Worm (Caenorhabditis elegans) whole organism, L4 larva: ENCODE measurements around the gene T04H1.5.

Experiments used
- F26F4.8 ChIP-seq: fragments of 200-800 bp; sonication (Bioruptor generic); conservative IDR thresholded peaks from 2 replicates; pipeline ENCODE4 v1.3.6; 2022; ENCODE audit warnings: missing genetic modification characterization, missing compliant biosample characterization
- R02D3.7 ChIP-seq: fragments of 150-350 bp; sonication (generic microtip); optimal IDR thresholded peaks from 3 replicates; lab custom pipeline; 2014; ENCODE audit warnings: missing biosample characterization, missing genetic modification characterization
- Y105C5A.15 ChIP-seq: fragments of 200-800 bp; sonication (Bioruptor generic); IDR thresholded peaks from 2 replicates; pipeline ENCODE4 v1.3.6; 2022; ENCODE audit warnings: missing genetic modification characterization, missing compliant biosample characterization
- Y48G9A.11 ChIP-seq: fragments of 200-800 bp; sonication (Bioruptor generic); IDR thresholded peaks from 2 replicates; pipeline ENCODE4 v1.3.6; 2022; ENCODE audit warnings: missing genetic modification reagents, missing genetic modification characterization, missing compliant biosample characterization
- ZK337.2 ChIP-seq: fragments of 200-800 bp; sonication (Bioruptor generic); IDR thresholded peaks from 2 replicates; pipeline ENCODE4 v1.3.6; 2022; ENCODE audit warnings: missing genetic modification reagents, missing genetic modification characterization, missing compliant biosample characterization
- ZK546.5 ChIP-seq, 2 experiments: sonication (generic microtip); optimal IDR thresholded peaks; 2 replicates each; lab custom pipeline; 2017; ENCODE audit warnings: missing biosample characterization in 2 of 2, missing genetic modification characterization in 2 of 2
- aha-1 ChIP-seq: fragments of 150-350 bp; peaks from one replicate; lab custom pipeline; 2014; ENCODE audit warnings: missing biosample characterization, missing genetic modification characterization
- ceh-20 ChIP-seq: fragments of 200-800 bp; sonication (Bioruptor generic); IDR thresholded peaks from 2 replicates; pipeline ENCODE4 v1.3.6; 2022; ENCODE audit warnings: missing genetic modification reagents, missing genetic modification characterization, missing compliant biosample characterization
- ceh-28 ChIP-seq: fragments of 150-350 bp; optimal IDR thresholded peaks from 2 replicates; lab custom pipeline; 2014; ENCODE audit warnings: missing biosample characterization, missing genetic modification reagents, missing genetic modification characterization
- ceh-62 ChIP-seq: sonication (generic microtip); optimal IDR thresholded peaks from 2 replicates; lab custom pipeline; 2017; ENCODE audit warnings: missing biosample characterization, missing genetic modification characterization
- ces-1 ChIP-seq: fragments of 150-350 bp; sonication (generic microtip); optimal IDR thresholded peaks from 4 replicates; lab custom pipeline; 2014; ENCODE audit warnings: missing biosample characterization, missing genetic modification reagents, missing genetic modification characterization
- cey-2 ChIP-seq: sonication (generic microtip); optimal IDR thresholded peaks from 3 replicates; lab custom pipeline; 2017; ENCODE audit warnings: missing genetic modification characterization, mild to moderate bottlenecking, missing compliant biosample characterization, antibody characterized with exemption, borderline replicate concordance; ENCODE audit not compliant: insufficient read depth
- daf-12 ChIP-seq: fragments of 150-350 bp; optimal IDR thresholded peaks from 2 replicates; lab custom pipeline; 2014; ENCODE audit warnings: missing biosample characterization, missing genetic modification reagents, missing genetic modification characterization
- daf-16 ChIP-seq, 3 experiments: sonication (generic microtip); optimal IDR thresholded peaks; 2 replicates each; lab custom pipeline; 2016 to 2017; ENCODE audit warnings: missing genetic modification characterization in 3 of 3, missing genetic modification reagents in 3 of 3, mild to moderate bottlenecking in 2 of 3, missing compliant biosample characterization in 2 of 3, missing biosample characterization in 1 of 3, moderate library complexity in 1 of 3
- dmd-8 ChIP-seq: fragments of 200-800 bp; sonication (Bioruptor generic); IDR thresholded peaks from 2 replicates; pipeline ENCODE4 v1.3.6; 2022; ENCODE audit warnings: missing genetic modification characterization, missing compliant biosample characterization
- dpl-1 ChIP-seq: fragments of 150-350 bp; optimal IDR thresholded peaks from 2 replicates; lab custom pipeline; 2014; ENCODE audit warnings: missing biosample characterization, missing genetic modification reagents, missing genetic modification characterization
- hif-1 ChIP-seq, 2 experiments: sonication (generic microtip); optimal IDR thresholded peaks; 2 replicates each; lab custom pipeline; 2016 to 2017; ENCODE audit warnings: missing compliant biosample characterization in 2 of 2, missing genetic modification characterization in 2 of 2, missing genetic modification reagents in 2 of 2, missing genotype in 2 of 2, mild to moderate bottlenecking in 1 of 2
- hlh-30 ChIP-seq: sonication (generic microtip); optimal IDR thresholded peaks from 2 replicates; lab custom pipeline; 2017; ENCODE audit warnings: antibody characterized with exemption, mild to moderate bottlenecking, missing genetic modification characterization, missing compliant biosample characterization; ENCODE audit not compliant: insufficient read depth
- lin-13 ChIP-seq: fragments of 150-350 bp; optimal IDR thresholded peaks from 2 replicates; lab custom pipeline; 2014; ENCODE audit warnings: missing biosample characterization, missing genetic modification reagents, missing genetic modification characterization
- lin-38 ChIP-seq: fragments of 200-800 bp; sonication (Bioruptor generic); IDR thresholded peaks from 2 replicates; pipeline ENCODE4 v1.3.6; 2022; ENCODE audit warnings: missing genetic modification reagents, missing genetic modification characterization, missing compliant biosample characterization
- lin-39 ChIP-seq: fragments of 150-350 bp; optimal IDR thresholded peaks from 2 replicates; lab custom pipeline; 2014; ENCODE audit warnings: missing biosample characterization, missing genetic modification reagents, missing genetic modification characterization
- lir-3 ChIP-seq: sonication (generic microtip); optimal IDR thresholded peaks from 2 replicates; lab custom pipeline; 2016; ENCODE audit warnings: mild to moderate bottlenecking, missing genetic modification characterization, missing compliant biosample characterization
- madf-9 ChIP-seq: fragments of 200-800 bp; sonication (Bioruptor generic); conservative IDR thresholded peaks from 2 replicates; pipeline ENCODE4 v1.3.6; 2022; ENCODE audit warnings: missing genetic modification reagents, missing genetic modification characterization, missing compliant biosample characterization
- mdt-29 ChIP-seq: fragments of 200-800 bp; sonication (Bioruptor generic); IDR thresholded peaks from 2 replicates; pipeline ENCODE4 v1.3.6; 2022; ENCODE audit warnings: missing genetic modification reagents, missing genetic modification characterization, missing compliant biosample characterization
- mes-2 ChIP-seq: sonication (generic microtip); optimal IDR thresholded peaks from 2 replicates; lab custom pipeline; 2016; ENCODE audit warnings: missing genotype, mild to moderate bottlenecking, missing genetic modification characterization, missing compliant biosample characterization; ENCODE audit not compliant: poor library complexity, severe bottlenecking
- mxl-2 ChIP-seq: fragments of 200-800 bp; sonication (Bioruptor generic); conservative IDR thresholded peaks from 2 replicates; pipeline ENCODE4 v1.3.6; 2022; ENCODE audit warnings: missing genetic modification reagents, missing genetic modification characterization, missing compliant biosample characterization
- mxl-3 ChIP-seq: fragments of 200-800 bp; sonication (Bioruptor generic); optimal IDR thresholded peaks from 2 replicates; lab custom pipeline; 2018; ENCODE audit warnings: mild to moderate bottlenecking, missing genetic modification characterization, missing compliant biosample characterization
- nhr-11 ChIP-seq: fragments of 150-350 bp; optimal IDR thresholded peaks from 2 replicates; lab custom pipeline; 2014; ENCODE audit warnings: missing biosample characterization, missing genetic modification characterization
- nhr-111 ChIP-seq: fragments of 200-800 bp; sonication (Bioruptor generic); optimal IDR thresholded peaks from 2 replicates; lab custom pipeline; 2018; ENCODE audit warnings: mild to moderate bottlenecking, missing genetic modification characterization, missing compliant biosample characterization
- nhr-237 ChIP-seq: sonication (generic microtip); optimal IDR thresholded peaks from 2 replicates; lab custom pipeline; 2017; ENCODE audit warnings: missing biosample characterization, missing genetic modification characterization
- nhr-41 ChIP-seq: fragments of 200-800 bp; sonication (Bioruptor generic); IDR thresholded peaks from 2 replicates; pipeline ENCODE4 v1.3.6; 2022; ENCODE audit warnings: missing genetic modification reagents, missing genetic modification characterization, missing compliant biosample characterization
- php-3 ChIP-seq: fragments of 200-800 bp; sonication (Bioruptor generic); IDR thresholded peaks from 2 replicates; pipeline ENCODE4 v1.3.6; 2022; ENCODE audit warnings: missing genetic modification reagents, missing genetic modification characterization, missing compliant biosample characterization
- pqm-1 ChIP-seq: sonication (generic microtip); optimal IDR thresholded peaks from 2 replicates; lab custom pipeline; 2017; ENCODE audit warnings: missing biosample characterization, missing genetic modification characterization
- rbr-2 ChIP-seq: sonication (generic microtip); optimal IDR thresholded peaks from 2 replicates; lab custom pipeline; 2016; ENCODE audit warnings: missing genotype, missing genetic modification characterization, missing compliant biosample characterization
- set-16 ChIP-seq: fragments of 200-800 bp; sonication (Bioruptor generic); IDR thresholded peaks from 2 replicates; pipeline ENCODE4 v1.3.6; 2022; ENCODE audit warnings: missing genetic modification reagents, missing genetic modification characterization, missing compliant biosample characterization
- snpc-4 ChIP-seq: fragments of 150-350 bp; optimal IDR thresholded peaks from 2 replicates; lab custom pipeline; 2014; ENCODE audit warnings: missing biosample characterization, missing genetic modification characterization
- unc-39 ChIP-seq: sonication (generic microtip); optimal IDR thresholded peaks from 2 replicates; lab custom pipeline; 2017; ENCODE audit warnings: missing biosample characterization, missing genetic modification characterization
- unc-62 ChIP-seq, 3 experiments: fragments of 150-350 bp in 1 of 3; sonication (generic microtip); optimal IDR thresholded peaks in 2 of 3; peaks in 1 of 3; 1 replicate in 1 of 3; 2 replicates in 2 of 3; lab custom pipeline; 2014 to 2017; ENCODE audit warnings: missing biosample characterization in 3 of 3, missing genetic modification characterization in 3 of 3, missing genetic modification reagents in 3 of 3, missing genotype in 1 of 3
- vab-7 ChIP-seq: fragments of 200-800 bp; sonication (Bioruptor generic); IDR thresholded peaks from 2 replicates; pipeline ENCODE4 v1.3.6; 2022; ENCODE audit warnings: missing genetic modification reagents, missing genetic modification characterization, missing compliant biosample characterization
- zfp-2 ChIP-seq: sonication (generic microtip); optimal IDR thresholded peaks from 2 replicates; lab custom pipeline; 2016; ENCODE audit warnings: mild to moderate bottlenecking, missing genetic modification characterization, missing compliant biosample characterization
- zip-2 ChIP-seq: fragments of 150-350 bp; optimal IDR thresholded peaks from 2 replicates; lab custom pipeline; 2014; ENCODE audit warnings: missing biosample characterization, missing genetic modification characterization
- ztf-11 ChIP-seq: fragments of 150-350 bp; optimal IDR thresholded peaks from 2 replicates; lab custom pipeline; 2014; ENCODE audit warnings: missing biosample characterization, missing genetic modification characterization

The T04H1.5 gene

ce11 chrV:12258922-12259321 lies 7.8 kb downstream of the T04H1.5 start, which contains the start of gene ugt-56:
Gene ugt-56 (plus strand): TSS chrV:12258982.
- TF ChIP-seq nhr-41 (no peak), aha-1 (tag; lab: Kevin White, UChicago) (peak; percentile 97)

ce11 chrV:12261377-12261776 lies 10.2 kb downstream of the T04H1.5 start, which contains the start of gene tbb-6:
Gene tbb-6 (plus strand): TSS chrV:12261531.
- TF ChIP-seq vab-7: no peak
- TF ChIP-seq zfp-2 (tag; lab: Kevin White, UChicago): no peak
- no peak for TF ChIP-seq R02D3.7 (tag; lab: Kevin White, UChicago)
- TF ChIP-seq, all 104 proteins: peak for 0

- TF ChIP-seq cey-2 (tag; lab: Kevin White, UChicago) (no peak), nhr-111 (GFP tag; lab: Kevin White, UChicago) (no peak), snpc-4 (no peak)
Measured at ce11 chrV:12263723-12264122, 12.6 kb downstream of the T04H1.5 start, which contains the start of gene ssp-35. Gene ssp-35 (minus strand): TSS chrV:12263823.

- peak; percentile 17 for TF ChIP-seq nhr-11
- TF ChIP-seq Y48G9A.11 (GFP tag; lab: Robert Waterston, UW): no peak
- no peak for TF ChIP-seq lin-39 (tag; lab: Kevin White, UChicago)
- TF ChIP-seq hif-1 (tag; optimal IDR thresholded peaks at IDR 0.05; lab: Kevin White, UChicago): no peak
- peak in 1 of 2 experiments; percentile 23 for TF ChIP-seq daf-16 (GFP tag; optimal IDR thresholded peaks at IDR 0.05; lab: Kevin White, UChicago)
- TF ChIP-seq daf-16 (tag; optimal IDR thresholded peaks at IDR 0.05; lab: Kevin White, UChicago): no peak
- TF ChIP-seq ceh-28 (tag; lab: Kevin White, UChicago): no peak
- no peak for TF ChIP-seq mdt-29 (GFP tag; lab: Robert Waterston, UW)
- TF ChIP-seq hlh-30: peak; percentile 6
- TF ChIP-seq ceh-62 (tag; lab: Kevin White, UChicago): no peak
- no peak for TF ChIP-seq ZK546.5 (tag; optimal IDR thresholded peaks at IDR 0.05; lab: Kevin White, UChicago)
- no peak for TF ChIP-seq ces-1 (GFP tag; lab: Kevin White, UChicago)
- TF ChIP-seq nhr-41: no peak
- no peak for TF ChIP-seq ZK337.2
- TF ChIP-seq rbr-2 (tag; lab: Kevin White, UChicago): no peak
- TF ChIP-seq pqm-1 (tag; lab: Kevin White, UChicago): no peak
- no peak for TF ChIP-seq unc-39 (tag; lab: Kevin White, UChicago)
- TF ChIP-seq set-16 (GFP tag; lab: Robert Waterston, UW): no peak
- no peak for TF ChIP-seq lir-3 (tag; lab: Kevin White, UChicago)
- TF ChIP-seq F26F4.8 (GFP tag; lab: Robert Waterston, UW): no peak
- no peak for TF ChIP-seq mxl-2 (GFP tag; lab: Robert Waterston, UW)
Measured at ce11 chrV:12269272-12269767, 18.2 kb downstream of the T04H1.5 start, which contains the start of gene twk-24. Gene twk-24 (minus strand): TSS chrV:12269322.

ce11 chrV:12271495-12271894 lies 20.4 kb downstream of the T04H1.5 start, which contains the start of the genes tsfm-1 and capg-2:
Gene tsfm-1 (minus strand): TSS chrV:12271551.
Gene capg-2 (plus strand): TSS chrV:12271873.
- TF ChIP-seq zip-2 (tag; lab: Kevin White, UChicago) (no peak), Y105C5A.15 (no peak), Y48G9A.11 (GFP tag; lab: Robert Waterston, UW) (no peak), madf-9 (GFP tag; lab: Robert Waterston, UW) (no peak), lin-38 (GFP tag; lab: Robert Waterston, UW) (peak; percentile 84), daf-16 (GFP tag; optimal IDR thresholded peaks at IDR 0.05; lab: Kevin White, UChicago) (no peak), daf-16 (tag; optimal IDR thresholded peaks at IDR 0.05; lab: Kevin White, UChicago) (no peak), dmd-8 (no peak), mxl-3 (GFP tag; lab: Kevin White, UChicago) (no peak), php-3 (GFP tag; lab: Robert Waterston, UW) (no peak), unc-62 (GFP tag; optimal IDR thresholded peaks at IDR 0.05 in 1 of 2; lab: Kevin White, UChicago) (no peak), unc-62 (tag; optimal IDR thresholded peaks at IDR 0.05; lab: Kevin White, UChicago) (no peak), cey-2 (tag; lab: Kevin White, UChicago) (no peak), mes-2 (tag; lab: Kevin White, UChicago) (peak; percentile 29), hif-1 (tag; optimal IDR thresholded peaks at IDR 0.05; lab: Kevin White, UChicago) (no peak), aha-1 (tag; lab: Kevin White, UChicago) (peak; percentile 62), lin-13 (GFP tag; lab: Kevin White, UChicago) (no peak), nhr-237 (tag; lab: Kevin White, UChicago) (no peak), ztf-11 (tag; lab: Kevin White, UChicago) (no peak), dpl-1 (GFP tag; lab: Kevin White, UChicago) (peak; percentile 73), ceh-20 (GFP tag; lab: Robert Waterston, UW) (no peak), daf-12 (tag; lab: Kevin White, UChicago) (no peak)
